Fruit fly (Drosophila melanogaster): ENCODE measurements around the gene CG43394.

- no peak for TF ChIP-seq CG1621 (tag; optimal IDR thresholded peaks at IDR 0.05)
- TF ChIP-seq Lpt (GFP tag; optimal IDR thresholded peaks at IDR 0.05): no peak
- TF ChIP-seq CG11762 (GFP tag; optimal IDR thresholded peaks at IDR 0.05; ENCODE audit: insufficient read depth): no peak
- TF ChIP-seq CG16779 (tag; optimal IDR thresholded peaks at IDR 0.05): no peak
- no peak for TF ChIP-seq Hr38 (GFP tag; optimal IDR thresholded peaks at IDR 0.05)
- TF ChIP-seq CG3032 (tag; optimal IDR thresholded peaks at IDR 0.05): no peak
- TF ChIP-seq CG15336 (GFP tag; IDR thresholded peaks at IDR 0.05): no peak
These were observed 18.7 kb downstream of the CG43394 start for dm6 chr2L:8164219-8164618.

All from whole organism, prepupa.